Fruit fly (Drosophila melanogaster): Measurements from ENCODE around the gene CG14441.

CG14441 gene

DNA sequence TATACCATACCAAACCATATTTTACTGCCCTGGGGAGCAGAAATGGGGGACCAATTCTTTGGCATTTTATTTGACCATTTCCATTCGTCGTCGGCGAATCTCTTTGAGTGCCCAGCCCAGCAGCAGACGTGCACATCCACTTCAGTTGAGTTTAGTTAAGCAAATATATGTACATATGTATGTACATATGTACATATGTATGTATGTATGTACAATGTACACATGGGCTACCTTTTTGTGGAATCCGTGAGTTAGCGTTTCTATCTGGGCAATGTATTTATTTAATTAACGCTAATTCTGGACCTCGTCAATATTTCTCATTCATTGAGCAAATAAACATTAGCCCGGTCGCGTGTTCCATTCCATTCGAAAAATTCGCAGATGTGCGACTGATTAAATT lies 20.7 kb downstream of the CG14441 start (continued):
- TF ChIP-seq gfzf (GFP tag; optimal IDR thresholded peaks at IDR 0.05), result no peak
- TF ChIP-seq CG13894 (tag; optimal IDR thresholded peaks at IDR 0.05), result no peak
- TF ChIP-seq CG18764 (GFP tag; optimal IDR thresholded peaks at IDR 0.05), result peak; percentile 2
- TF ChIP-seq hb (GFP tag; IDR thresholded peaks at IDR 0.05; ENCODE audit: partially characterized antibody), result no peak
- peak; percentile 73 for TF ChIP-seq sens (GFP tag)
- no peak for TF ChIP-seq ERR (GFP tag; optimal IDR thresholded peaks at IDR 0.05)
- no peak for TF ChIP-seq Opbp (GFP tag; IDR thresholded peaks at IDR 0.05; ENCODE audit: partially characterized antibody)
- TF ChIP-seq ranshi (GFP tag; IDR thresholded peaks at IDR 0.05), result no peak; the same call in 1 of the 2 replicates
- no peak for TF ChIP-seq CG4282 (GFP tag; optimal IDR thresholded peaks at IDR 0.05)
- peak; percentile 50; the same call in 1 of the 3 replicates for TF ChIP-seq z (GFP tag; IDR thresholded peaks at IDR 0.05)
- TF ChIP-seq HLH54F (GFP tag; optimal IDR thresholded peaks at IDR 0.05), result no peak
- 0 out of 2 replicates have a peak, but pooled peaks have one; percentile 18 for TF ChIP-seq E2f2 (GFP tag; IDR thresholded peaks at IDR 0.05)
- peak; percentile 45 for TF ChIP-seq CG10543 (GFP tag; optimal IDR thresholded peaks at IDR 0.05)
- no peak for TF ChIP-seq chif (GFP tag; optimal IDR thresholded peaks at IDR 0.05)
- no peak for TF ChIP-seq tll (GFP tag; optimal IDR thresholded peaks at IDR 0.05)
- TF ChIP-seq Awh (GFP tag; IDR thresholded peaks at IDR 0.05), result peak; percentile 51; the same call in 1 of the 2 replicates
- TF ChIP-seq CG30020 (tag; optimal IDR thresholded peaks at IDR 0.05), result no peak
- TF ChIP-seq CG17568 (GFP tag; optimal IDR thresholded peaks at IDR 0.05), result peak; percentile 24
- no peak for TF ChIP-seq CG8290 (GFP tag; optimal IDR thresholded peaks at IDR 0.05)
- peak in 1 of 2 experiments; percentile 1 for TF ChIP-seq CG8290 (tag; optimal IDR thresholded peaks at IDR 0.05)
- TF ChIP-seq CG14014 (GFP tag; IDR thresholded peaks at IDR 0.05), result peak; percentile 60; the same call in 1 of the 2 replicates
- TF ChIP-seq hkb (optimal IDR thresholded peaks at IDR 0.05), result no peak
- peak; percentile 56 for TF ChIP-seq hkb (GFP tag; IDR thresholded peaks at IDR 0.05)
- no peak for TF ChIP-seq CG2120 (GFP tag; optimal IDR thresholded peaks at IDR 0.05)
- no peak for TF ChIP-seq da (GFP tag; optimal IDR thresholded peaks at IDR 0.05)
- no peak for TF ChIP-seq Dll (GFP tag; IDR thresholded peaks at IDR 0.05; ENCODE audit: partially characterized antibody)
- peak; percentile 9 for TF ChIP-seq CG12104 (GFP tag; optimal IDR thresholded peaks at IDR 0.05)
- no peak for TF ChIP-seq CG10274 (GFP tag; optimal IDR thresholded peaks at IDR 0.05)
- no peak for TF ChIP-seq az2 (GFP tag; optimal IDR thresholded peaks at IDR 0.05)
- no peak for TF ChIP-seq CG16813 (GFP tag; IDR thresholded peaks at IDR 0.05; ENCODE audit: partially characterized antibody)
- TF ChIP-seq Elba2 (GFP tag; optimal IDR thresholded peaks at IDR 0.05), result no peak
- no peak for TF ChIP-seq Doc3 (GFP tag; IDR thresholded peaks at IDR 0.05; ENCODE audit: partially characterized antibody)
- no peak for TF ChIP-seq CG8388 (GFP tag; optimal IDR thresholded peaks at IDR 0.05)
- peak; percentile 52 for TF ChIP-seq ATbp (GFP tag; optimal IDR thresholded peaks at IDR 0.05)
- peak; percentile 41 for TF ChIP-seq CG3281 (GFP tag; optimal IDR thresholded peaks at IDR 0.05)
- no peak for TF ChIP-seq CG13287 (GFP tag; IDR thresholded peaks at IDR 0.05; ENCODE audit: partially characterized antibody)

- no peak for TF ChIP-seq HmgD (GFP tag; optimal IDR thresholded peaks at IDR 0.05)
- peak; percentile 62 for TF ChIP-seq Hr39 (optimal IDR thresholded peaks at IDR 0.05)
- TF ChIP-seq Vsx1 (GFP tag; optimal IDR thresholded peaks at IDR 0.05), result no peak
- no peak for TF ChIP-seq sc (optimal IDR thresholded peaks at IDR 0.05)
- no peak for TF ChIP-seq sc (GFP tag; optimal IDR thresholded peaks at IDR 0.05)
- no peak for TF ChIP-seq CG6689 (GFP tag; IDR thresholded peaks at IDR 0.05)
- TF ChIP-seq ro (GFP tag; IDR thresholded peaks at IDR 0.05), result no peak
- TF ChIP-seq Nf-YB (GFP tag; optimal IDR thresholded peaks at IDR 0.05), result no peak
- peak; percentile 45; the same call in 1 of the 2 replicates for TF ChIP-seq CG14441 (GFP tag; IDR thresholded peaks at IDR 0.05)
- no peak for TF ChIP-seq CG12659 (GFP tag; optimal IDR thresholded peaks at IDR 0.05)
These were observed 24.3 kb downstream of the CG14441 start for dm6 chrX:6723622-6724021.

Data from whole organism, embryonic.